Fruit fly (Drosophila melanogaster) whole organism, adult: ENCODE measurements around the gene CG15506.

Experiments used
- CG11617 ChIP-seq: fragments of 200-800 bp; sonication (Bioruptor generic); optimal IDR thresholded peaks from 2 replicates; lab custom pipeline; 2017; ENCODE audit warnings: mild to moderate bottlenecking, missing biosample characterization, missing genetic modification reagents, missing genetic modification characterization
- CG5204 ChIP-seq: fragments of 200-800 bp; sonication (Bioruptor generic); optimal IDR thresholded peaks from 2 replicates; lab custom pipeline; 2016; ENCODE audit warnings: missing biosample characterization, missing genetic modification characterization
- tj ChIP-seq: fragments of 200-800 bp; sonication (Bioruptor generic); optimal IDR thresholded peaks from 3 replicates; lab custom pipeline; 2017; ENCODE audit warnings: missing biosample characterization, mild to moderate bottlenecking, missing genetic modification characterization, moderate library complexity

DNA sequence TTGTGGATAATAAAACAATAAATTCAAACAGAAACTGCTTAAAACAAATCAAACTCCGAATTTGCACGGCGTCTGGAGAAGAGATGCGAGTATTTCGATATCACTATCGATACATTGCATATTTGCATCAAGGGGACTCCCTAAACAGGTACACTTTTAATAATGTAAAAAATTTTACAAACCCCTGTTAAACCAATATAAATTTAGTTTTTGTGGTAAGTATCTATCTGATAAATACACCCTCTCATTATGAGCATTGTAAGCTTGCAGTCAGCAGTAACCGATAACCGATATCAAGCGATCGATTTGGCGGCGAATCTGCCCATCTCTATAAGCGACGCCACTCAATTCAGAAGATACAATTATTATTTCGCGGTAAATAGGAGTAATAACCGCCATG is 43.1 kb upstream of the CG15506 start, which contains the start of the genes Bub3 and Cap-D2:
- peak; percentile 40 for TF ChIP-seq CG5204
- TF ChIP-seq CG11617, result peak; percentile 2
- peak; percentile 1 for TF ChIP-seq tj
